Fruit fly (Drosophila melanogaster) whole organism, pupa: ENCODE data around the gene dy.

Experiments used
- CG10348 ChIP-seq: fragments of 200-800 bp; sonication (Bioruptor generic); IDR thresholded peaks from 2 replicates; pipeline ENCODE4 v1.3.6; 2022; ENCODE audit warnings: missing biosample characterization, missing genetic modification characterization
- CG12605 ChIP-seq: fragments of 200-800 bp; sonication (Bioruptor generic); IDR thresholded peaks from 2 replicates; pipeline ENCODE4 v1.3.6; 2022; ENCODE audit warnings: missing biosample characterization, missing genetic modification characterization
- CG13204 ChIP-seq: fragments of 200-800 bp; sonication (Bioruptor generic); optimal IDR thresholded peaks from 2 replicates; lab custom pipeline; 2018; ENCODE audit warnings: missing biosample characterization, mild to moderate bottlenecking, missing genetic modification characterization, moderate library complexity
- CG17806 ChIP-seq: fragments of 200-800 bp; sonication (Bioruptor generic); optimal IDR thresholded peaks from 2 replicates; lab custom pipeline; 2018; ENCODE audit warnings: missing biosample characterization, mild to moderate bottlenecking, missing genetic modification characterization, moderate library complexity
- CG32121 ChIP-seq: fragments of 200-800 bp; sonication (Bioruptor generic); IDR thresholded peaks from 2 replicates; pipeline ENCODE4 v1.3.6; 2022; ENCODE audit warnings: missing biosample characterization, missing genetic modification characterization
- CG4496 ChIP-seq: fragments of 200-800 bp; sonication (Bioruptor generic); IDR thresholded peaks from 3 replicates; pipeline ENCODE4 v1.3.6; 2022; ENCODE audit warnings: missing biosample characterization, missing genetic modification characterization
- D1 ChIP-seq: fragments of 200-800 bp; sonication (Bioruptor generic); optimal IDR thresholded peaks from 2 replicates; lab custom pipeline; 2018; ENCODE audit warnings: missing biosample characterization, mild to moderate bottlenecking, missing genetic modification characterization, moderate library complexity
- Ets98B ChIP-seq: fragments of 200-800 bp; sonication (Bioruptor generic); IDR thresholded peaks from 2 replicates; pipeline ENCODE4 v1.3.6; 2022; ENCODE audit warnings: missing biosample characterization, missing genetic modification characterization
- Pif1A ChIP-seq: fragments of 200-800 bp; sonication (Bioruptor generic); optimal IDR thresholded peaks from 3 replicates; lab custom pipeline; 2016; ENCODE audit warnings: missing biosample characterization, missing genetic modification characterization
- Pif1B ChIP-seq: fragments of 200-800 bp; sonication (Bioruptor generic); optimal IDR thresholded peaks from 3 replicates; lab custom pipeline; 2016; ENCODE audit warnings: missing biosample characterization, missing genetic modification characterization
- Snoo ChIP-seq: fragments of 200-800 bp; sonication (Bioruptor generic); optimal IDR thresholded peaks from 3 replicates; lab custom pipeline; 2017; ENCODE audit warnings: missing biosample characterization, mild to moderate bottlenecking, missing genetic modification characterization, inconsistent platforms
- rn ChIP-seq: fragments of 200-800 bp; sonication (Bioruptor generic); IDR thresholded peaks from 2 replicates; pipeline ENCODE4 v1.3.6; 2022; ENCODE audit warnings: missing biosample characterization, missing genetic modification characterization

DNA sequence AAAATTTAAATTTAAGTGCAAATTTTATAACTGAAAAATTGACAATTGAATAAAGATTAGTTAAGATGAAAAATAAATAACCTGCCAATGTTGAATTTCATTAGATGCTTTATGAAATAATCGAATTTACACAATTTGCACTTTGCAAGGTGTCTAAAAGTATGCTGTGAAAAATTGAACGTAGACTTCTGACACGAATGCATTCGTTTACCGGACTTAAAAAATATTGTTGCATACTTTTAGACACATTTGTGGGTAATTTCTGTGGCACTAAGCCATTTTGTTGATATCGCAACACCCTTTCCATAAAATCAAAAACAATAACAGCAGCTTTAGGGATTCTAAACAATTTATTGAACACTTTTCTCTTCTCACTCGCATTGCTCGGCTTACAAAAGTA, 9.1 kb downstream of the dy start:
- TF ChIP-seq rn (GFP tag; lab: Robert Waterston, UW) (no peak), CG32121 (GFP tag; lab: Robert Waterston, UW) (no peak), Pif1B (GFP tag; lab: Kevin White, UChicago) (no peak), CG10348 (no peak), CG17806 (tag; lab: Kevin White, UChicago) (no peak), CG4496 (GFP tag; lab: Robert Waterston, UW) (no peak), Snoo (tag; lab: Kevin White, UChicago) (no peak), CG13204 (GFP tag; lab: Kevin White, UChicago) (no peak), D1 (no peak), CG12605 (GFP tag; lab: Robert Waterston, UW) (no peak), Ets98B (GFP tag; lab: Robert Waterston, UW) (no peak), Pif1A (GFP tag; lab: Kevin White, UChicago) (no peak)
